Fruit fly (Drosophila melanogaster) whole organism, prepupa: ENCODE data around the gene CG13252.
A peak's percentile ranks its signal among the peaks of the same experiment; 100 is the strongest.

Experiments
- CG6163 ChIP-seq: fragments of 200-800 bp; sonication (Bioruptor generic); IDR thresholded peaks from 3 replicates; pipeline ENCODE4 v1.3.6; 2022; ENCODE audit warnings: missing biosample characterization, missing genetic modification characterization
- CG7368 ChIP-seq: fragments of 200-800 bp; sonication (Bioruptor generic); optimal IDR thresholded peaks from 3 replicates; lab custom pipeline; 2016; ENCODE audit warnings: missing biosample characterization, missing genetic modification characterization
- CG8119 ChIP-seq: fragments of 200-800 bp; sonication (Bioruptor generic); IDR thresholded peaks from 3 replicates; pipeline ENCODE4 v1.3.6; 2022; ENCODE audit warnings: missing biosample characterization, missing genetic modification characterization
- Ets96B ChIP-seq: fragments of 200-800 bp; optimal IDR thresholded peaks from 2 replicates; lab custom pipeline; 2019; ENCODE audit warnings: missing biosample characterization, mild to moderate bottlenecking, missing genetic modification characterization, moderate library complexity
- Hr39 ChIP-seq: fragments of 200-800 bp; sonication (Bioruptor generic); optimal IDR thresholded peaks from 2 replicates; lab custom pipeline; 2016; ENCODE audit warnings: missing biosample characterization, missing genetic modification characterization
- Lpt ChIP-seq: fragments of 200-800 bp; sonication (Bioruptor generic); optimal IDR thresholded peaks from 3 replicates; lab custom pipeline; 2016; ENCODE audit warnings: missing biosample characterization, missing genetic modification characterization
- OdsH ChIP-seq: fragments of 200-800 bp; sonication (Bioruptor generic); optimal IDR thresholded peaks from 3 replicates; lab custom pipeline; 2016; ENCODE audit warnings: missing biosample characterization, missing genetic modification characterization
- Smox ChIP-seq: fragments of 200-800 bp; sonication (Bioruptor generic); optimal IDR thresholded peaks from 3 replicates; lab custom pipeline; 2016; ENCODE audit warnings: missing biosample characterization, missing genetic modification characterization
- spab ChIP-seq: fragments of 200-800 bp; sonication (Bioruptor generic); optimal IDR thresholded peaks from 2 replicates; lab custom pipeline; 2017; ENCODE audit warnings: missing biosample characterization, mild to moderate bottlenecking, missing genetic modification characterization, missing genetic modification reagents
- vri ChIP-seq: fragments of 200-800 bp; sonication (Bioruptor generic); optimal IDR thresholded peaks from 3 replicates; lab custom pipeline; 2016; ENCODE audit warnings: missing biosample characterization, mild to moderate bottlenecking, missing genetic modification characterization

- no peak for TF ChIP-seq vri (GFP tag; lab: Kevin White, UChicago)
- no peak for TF ChIP-seq Smox (GFP tag; lab: Kevin White, UChicago)
- TF ChIP-seq Ets96B (tag; lab: Kevin White, UChicago), result no peak
- TF ChIP-seq CG8119 (GFP tag; lab: Robert Waterston, UW), result 0 out of 3 replicates have a peak, but pooled peaks have one; percentile 0
- no peak for TF ChIP-seq Hr39 (GFP tag; lab: Kevin White, UChicago)
- no peak for TF ChIP-seq OdsH (GFP tag; lab: Kevin White, UChicago)
- no peak for TF ChIP-seq CG7368 (GFP tag; lab: Kevin White, UChicago)
- no peak for TF ChIP-seq CG6163 (GFP tag; lab: Robert Waterston, UW)
- TF ChIP-seq spab, result no peak
- TF ChIP-seq Lpt, result no peak
Observed at dm6 chr3L:20736266-20736665, 5.9 kb downstream of the CG13252 start.
